Fruit fly (Drosophila melanogaster) whole organism, wandering third instar larva: Measurements from ENCODE around the gene CG15580.

Source experiments
- Abd-B ChIP-seq: fragments of >200 bp; optimal IDR thresholded peaks from 2 replicates; lab custom pipeline; 2017; ENCODE audit warnings: missing biosample characterization, missing genetic modification characterization
- CG32264 ChIP-seq: fragments of 200-800 bp; sonication (Bioruptor generic); optimal IDR thresholded peaks from 2 replicates; lab custom pipeline; 2016; ENCODE audit warnings: missing biosample characterization, missing genetic modification characterization
- CG9705 ChIP-seq: fragments of 200-800 bp; sonication (Bioruptor generic); optimal IDR thresholded peaks from 2 replicates; lab custom pipeline; 2018; ENCODE audit warnings: missing biosample characterization, mild to moderate bottlenecking, missing genetic modification characterization
- CrebA ChIP-seq: fragments of 200-800 bp; sonication (Bioruptor generic); optimal IDR thresholded peaks from 2 replicates; lab custom pipeline; 2016; ENCODE audit warnings: missing biosample characterization, mild to moderate bottlenecking, missing genetic modification characterization, borderline replicate concordance
- Dfd ChIP-seq: fragments of >200 bp; optimal IDR thresholded peaks from 2 replicates; lab custom pipeline; 2017; ENCODE audit warnings: missing biosample characterization, missing genetic modification characterization
- Dif ChIP-seq: fragments of 200-275, 200-300 bp; sonication (Bioruptor generic); optimal IDR thresholded peaks from 2 replicates; lab custom pipeline; 2018; ENCODE audit warnings: missing biosample characterization, missing genetic modification characterization; ENCODE audit not compliant: partially characterized antibody
- HLH106 ChIP-seq: fragments of 200-800 bp; optimal IDR thresholded peaks from 3 replicates; lab custom pipeline; 2019; ENCODE audit warnings: missing biosample characterization, mild to moderate bottlenecking, missing genetic modification characterization, moderate library complexity
- Hnf4 ChIP-seq: fragments of 200-800 bp; sonication (Bioruptor generic); optimal IDR thresholded peaks from 2 replicates; lab custom pipeline; 2016; ENCODE audit warnings: missing biosample characterization, mild to moderate bottlenecking, missing genetic modification characterization
- Hr83 ChIP-seq: fragments of 200-300 bp; sonication (Bioruptor generic); optimal IDR thresholded peaks from 2 replicates; lab custom pipeline; 2016; ENCODE audit warnings: missing biosample characterization, mild to moderate bottlenecking, missing genetic modification characterization, moderate library complexity; ENCODE audit not compliant: poor library complexity, severe bottlenecking
- Jra ChIP-seq: sonication (Bioruptor generic); optimal IDR thresholded peaks from 2 replicates; lab custom pipeline; 2016; ENCODE audit warnings: missing biosample characterization, missing genetic modification characterization
- Mio ChIP-seq: sonication (Bioruptor generic); optimal IDR thresholded peaks from 2 replicates; lab custom pipeline; 2016; ENCODE audit warnings: missing biosample characterization, missing genetic modification characterization
- Myc ChIP-seq: fragments of >200 bp; optimal IDR thresholded peaks from 2 replicates; lab custom pipeline; 2017
- N ChIP-seq: fragments of >200 bp; optimal IDR thresholded peaks from 2 replicates; lab custom pipeline; 2018; ENCODE audit warnings: missing biosample characterization, missing external identifiers, missing genetic modification characterization
- OdsH ChIP-seq: fragments of 200-800 bp; sonication (Bioruptor generic); optimal IDR thresholded peaks from 2 replicates; lab custom pipeline; 2016; ENCODE audit warnings: missing biosample characterization, mild to moderate bottlenecking, missing genetic modification characterization
- Rel ChIP-seq, 2 experiments: fragments of 200-800 bp; sonication (Bioruptor generic) in 1 of 2; optimal IDR thresholded peaks; 2 replicates in 1 of 2; 3 replicates in 1 of 2; lab custom pipeline; 2016 to 2019; ENCODE audit warnings: mild to moderate bottlenecking in 2 of 2, missing biosample characterization in 2 of 2, missing genetic modification characterization in 2 of 2, moderate library complexity in 1 of 2
- br ChIP-seq: fragments of 200-800 bp; sonication (Bioruptor generic); optimal IDR thresholded peaks from 2 replicates; lab custom pipeline; 2016; ENCODE audit warnings: missing biosample characterization, missing genetic modification characterization
- brk ChIP-seq: fragments of 200-800 bp; sonication (Bioruptor generic); optimal IDR thresholded peaks from 2 replicates; lab custom pipeline; 2016; ENCODE audit warnings: missing biosample characterization, mild to moderate bottlenecking, missing genetic modification characterization
- dl ChIP-seq, 2 experiments: fragments of 175-275, 200-275 bp in 1 of 2; fragments of 200-275 bp in 1 of 2; sonication (Bioruptor generic); optimal IDR thresholded peaks; lab custom pipeline; 2018; ENCODE audit warnings: mild to moderate bottlenecking in 2 of 2, missing biosample characterization in 2 of 2, missing genetic modification characterization in 2 of 2, moderate library complexity in 2 of 2; ENCODE audit not compliant: partially characterized antibody in 2 of 2, insufficient read depth in 1 of 2
- dmrt93B ChIP-seq: fragments of 200-800 bp; sonication (Bioruptor generic); optimal IDR thresholded peaks from 2 replicates; lab custom pipeline; 2018; ENCODE audit warnings: missing biosample characterization, mild to moderate bottlenecking, missing genetic modification characterization
- dsf ChIP-seq: sonication (Bioruptor generic); optimal IDR thresholded peaks from 2 replicates; lab custom pipeline; 2016; ENCODE audit warnings: missing biosample characterization, missing genetic modification characterization, borderline replicate concordance
- ey ChIP-seq: fragments of 200-800 bp; sonication (Bioruptor generic); optimal IDR thresholded peaks from 2 replicates; lab custom pipeline; 2016; ENCODE audit warnings: missing biosample characterization, missing genetic modification characterization
- fru ChIP-seq: fragments of 200-800 bp; sonication (Bioruptor generic); optimal IDR thresholded peaks from 3 replicates; lab custom pipeline; 2016; ENCODE audit warnings: missing biosample characterization, mild to moderate bottlenecking, missing genetic modification characterization
- h ChIP-seq: fragments of 200-800 bp; sonication (Bioruptor generic); optimal IDR thresholded peaks from 3 replicates; lab custom pipeline; 2016; ENCODE audit warnings: missing biosample characterization, mild to moderate bottlenecking, missing genetic modification characterization
- jim ChIP-seq: fragments of 175-275, 200-325 bp; sonication (Bioruptor generic); optimal IDR thresholded peaks from 2 replicates; lab custom pipeline; 2016; ENCODE audit warnings: missing biosample characterization, mild to moderate bottlenecking, missing genetic modification characterization
- lola ChIP-seq: fragments of >200 bp; optimal IDR thresholded peaks from 2 replicates; lab custom pipeline; 2017; ENCODE audit warnings: missing biosample characterization, missing genetic modification characterization
- psq ChIP-seq: fragments of 200-800 bp; sonication (Bioruptor generic); optimal IDR thresholded peaks from 3 replicates; lab custom pipeline; 2017; ENCODE audit warnings: missing biosample characterization, mild to moderate bottlenecking, missing genetic modification characterization, moderate library complexity
- rgr ChIP-seq: fragments of 200-800 bp; sonication (Bioruptor generic); optimal IDR thresholded peaks from 3 replicates; lab custom pipeline; 2016; ENCODE audit warnings: missing biosample characterization, mild to moderate bottlenecking, missing genetic modification characterization
- sage ChIP-seq: fragments of 200-800 bp; sonication (Bioruptor generic); optimal IDR thresholded peaks from 2 replicates; lab custom pipeline; 2016; ENCODE audit warnings: missing biosample characterization, mild to moderate bottlenecking, missing genetic modification characterization
- sv ChIP-seq: fragments of 200-800 bp; sonication (Bioruptor generic); optimal IDR thresholded peaks from 3 replicates; lab custom pipeline; 2016; ENCODE audit warnings: missing biosample characterization, missing genetic modification characterization
- tai ChIP-seq: sonication (Bioruptor generic); optimal IDR thresholded peaks from 2 replicates; lab custom pipeline; 2016; ENCODE audit warnings: missing biosample characterization, missing genetic modification characterization
- usp ChIP-seq: fragments of >200 bp; optimal IDR thresholded peaks from 2 replicates; lab custom pipeline; 2017; ENCODE audit warnings: missing biosample characterization, missing genetic modification characterization

The CG15580 gene

dm6 chr3R:6100764-6101163 is 43.4 kb upstream of the CG15580 start, which contains the start of gene Gasp (continued):
- no peak for TF ChIP-seq CrebA (GFP tag; lab: Kevin White, UChicago)

- no peak for TF ChIP-seq sage
- no peak for TF ChIP-seq Hnf4 (GFP tag; lab: Kevin White, UChicago)
- TF ChIP-seq psq (GFP tag; lab: Kevin White, UChicago) = no peak
- no peak for TF ChIP-seq OdsH (GFP tag; lab: Kevin White, UChicago)
- TF ChIP-seq Dfd = no peak
- no peak for TF ChIP-seq usp (GFP tag; lab: Kevin White, UChicago)
- TF ChIP-seq Myc = no peak
- TF ChIP-seq ey (GFP tag; lab: Kevin White, UChicago) = no peak
- no peak for TF ChIP-seq dmrt93B (GFP tag; lab: Kevin White, UChicago)
- TF ChIP-seq br (GFP tag; lab: Kevin White, UChicago) = no peak
Observed at dm6 chr3R:6098320-6098719, 41.0 kb upstream of the CG15580 start.

- TF ChIP-seq dl (GFP tag; optimal IDR thresholded peaks at IDR 0.05; lab: Kevin White, UChicago; ENCODE audit: insufficient read depth in 1 of 2, partially characterized antibody in 2 of 2) = no peak
- TF ChIP-seq CG32264 (GFP tag; lab: Kevin White, UChicago) = no peak
- no peak for TF ChIP-seq Dif
- no peak for TF ChIP-seq Rel (GFP tag; optimal IDR thresholded peaks at IDR 0.05; lab: Kevin White, UChicago)
- no peak for TF ChIP-seq Rel (tag; optimal IDR thresholded peaks at IDR 0.05; lab: Kevin White, UChicago)
- no peak for TF ChIP-seq Hnf4 (GFP tag; lab: Kevin White, UChicago)
Observed at dm6 chr3R:6097042-6097441, 39.7 kb upstream of the CG15580 start.

- no peak for TF ChIP-seq lola (GFP tag; lab: Kevin White, UChicago)
- no peak for TF ChIP-seq usp (GFP tag; lab: Kevin White, UChicago)
- no peak for TF ChIP-seq HLH106 (tag; lab: Kevin White, UChicago)
- TF ChIP-seq CrebA (GFP tag; lab: Kevin White, UChicago) = no peak
- TF ChIP-seq fru (GFP tag; lab: Kevin White, UChicago) = no peak
- TF ChIP-seq dsf (GFP tag; lab: Kevin White, UChicago) = no peak
- TF ChIP-seq CG9705 (GFP tag; lab: Kevin White, UChicago) = no peak
- no peak for TF ChIP-seq dl (GFP tag; optimal IDR thresholded peaks at IDR 0.05; lab: Kevin White, UChicago; ENCODE audit: insufficient read depth in 1 of 2, partially characterized antibody in 2 of 2)
- TF ChIP-seq CG32264 (GFP tag; lab: Kevin White, UChicago) = no peak
- no peak for TF ChIP-seq Mio (GFP tag; lab: Kevin White, UChicago)
- TF ChIP-seq Myc = no peak
- TF ChIP-seq Jra (GFP tag; lab: Kevin White, UChicago) = no peak
- TF ChIP-seq ey (GFP tag; lab: Kevin White, UChicago) = no peak
- TF ChIP-seq N (GFP tag; lab: Kevin White, UChicago) = no peak
- no peak for TF ChIP-seq Hnf4 (GFP tag; lab: Kevin White, UChicago)
- TF ChIP-seq sv (GFP tag; lab: Kevin White, UChicago) = no peak
- TF ChIP-seq Rel (GFP tag; optimal IDR thresholded peaks at IDR 0.05; lab: Kevin White, UChicago) = no peak
- TF ChIP-seq Rel (tag; optimal IDR thresholded peaks at IDR 0.05; lab: Kevin White, UChicago) = no peak
- no peak for TF ChIP-seq Dfd
- TF ChIP-seq OdsH (GFP tag; lab: Kevin White, UChicago) = no peak
- TF ChIP-seq jim (GFP tag; lab: Kevin White, UChicago) = no peak
Observed at dm6 chr3R:6082132-6082531, 24.8 kb upstream of the CG15580 start.

- TF ChIP-seq h (GFP tag; lab: Kevin White, UChicago) (no peak), dl (GFP tag; optimal IDR thresholded peaks at IDR 0.05; lab: Kevin White, UChicago; ENCODE audit: insufficient read depth in 1 of 2, partially characterized antibody in 2 of 2) (no peak), lola (GFP tag; lab: Kevin White, UChicago) (no peak), brk (GFP tag; lab: Kevin White, UChicago) (no peak), OdsH (GFP tag; lab: Kevin White, UChicago) (no peak), tai (GFP tag; lab: Kevin White, UChicago) (no peak), Rel (GFP tag; optimal IDR thresholded peaks at IDR 0.05; lab: Kevin White, UChicago) (no peak), Rel (tag; optimal IDR thresholded peaks at IDR 0.05; lab: Kevin White, UChicago) (no peak), jim (GFP tag; lab: Kevin White, UChicago) (no peak), Hr83 (GFP tag; lab: Kevin White, UChicago) (no peak), sv (GFP tag; lab: Kevin White, UChicago) (no peak), Abd-B (GFP tag; lab: Kevin White, UChicago) (no peak), dmrt93B (GFP tag; lab: Kevin White, UChicago) (no peak), usp (GFP tag; lab: Kevin White, UChicago) (no peak), sage (no peak), HLH106 (tag; lab: Kevin White, UChicago) (no peak), Myc (no peak), Mio (GFP tag; lab: Kevin White, UChicago) (no peak), br (GFP tag; lab: Kevin White, UChicago) (no peak), rgr (GFP tag; lab: Kevin White, UChicago) (no peak)
Observed at dm6 chr3R:6078183-6078582, 20.8 kb upstream of the CG15580 start, which contains the start of gene Or83c. Gene Or83c (minus strand): TSS chr3R:6078283.
